Worm (Caenorhabditis elegans) whole organism, midembryonic: ENCODE results near the gene srh-98.

ENCODE experiments used
- T22C8.4 ChIP-seq: fragments of 200-800 bp; sonication (Bioruptor generic); IDR thresholded peaks from 2 replicates; pipeline ENCODE4 v1.3.6; 2022; ENCODE audit warnings: missing genetic modification characterization, missing compliant biosample characterization
- cog-1 ChIP-seq: sonication (generic microtip); optimal IDR thresholded peaks from 2 replicates; lab custom pipeline; 2016; ENCODE audit warnings: missing genetic modification characterization, missing compliant biosample characterization
- flt-1 ChIP-seq: fragments of 200-800 bp; sonication (Bioruptor generic); IDR thresholded peaks from 2 replicates; pipeline ENCODE4 v1.3.6; 2022; ENCODE audit warnings: missing genetic modification characterization, missing compliant biosample characterization
- klf-2 ChIP-seq: fragments of 200-800 bp; sonication (Bioruptor generic); conservative IDR thresholded peaks from 2 replicates; pipeline ENCODE4 v1.3.6; 2022; ENCODE audit warnings: missing genetic modification reagents, missing genetic modification characterization, missing compliant biosample characterization
- med-1 ChIP-seq: sonication (generic microtip); optimal IDR thresholded peaks from 2 replicates; lab custom pipeline; 2017; ENCODE audit warnings: missing genetic modification characterization, mild to moderate bottlenecking, missing compliant biosample characterization, antibody characterized with exemption, missing genetic modification reagents; ENCODE audit not compliant: insufficient read depth
- ref-1 ChIP-seq: fragments of 200-800 bp; sonication (Bioruptor generic); conservative IDR thresholded peaks from 2 replicates; pipeline ENCODE4 v1.3.6; 2022; ENCODE audit warnings: missing genetic modification reagents, missing genetic modification characterization, missing compliant biosample characterization
- tab-1 ChIP-seq: fragments of 200-800 bp; sonication (Bioruptor generic); IDR thresholded peaks from 2 replicates; pipeline ENCODE4 v1.3.6; 2022; ENCODE audit warnings: missing genetic modification characterization, missing compliant biosample characterization
- ztf-23 ChIP-seq: fragments of 200-800 bp; sonication (Bioruptor generic); IDR thresholded peaks from 2 replicates; pipeline ENCODE4 v1.3.6; 2022; ENCODE audit warnings: missing genetic modification reagents, missing genetic modification characterization, missing compliant biosample characterization
- ztf-29 ChIP-seq: fragments of 200-800 bp; sonication (Bioruptor generic); IDR thresholded peaks from 2 replicates; pipeline ENCODE4 v1.3.6; 2022; ENCODE audit warnings: missing genetic modification reagents, missing genetic modification characterization, missing compliant biosample characterization

srh-98 gene

DNA sequence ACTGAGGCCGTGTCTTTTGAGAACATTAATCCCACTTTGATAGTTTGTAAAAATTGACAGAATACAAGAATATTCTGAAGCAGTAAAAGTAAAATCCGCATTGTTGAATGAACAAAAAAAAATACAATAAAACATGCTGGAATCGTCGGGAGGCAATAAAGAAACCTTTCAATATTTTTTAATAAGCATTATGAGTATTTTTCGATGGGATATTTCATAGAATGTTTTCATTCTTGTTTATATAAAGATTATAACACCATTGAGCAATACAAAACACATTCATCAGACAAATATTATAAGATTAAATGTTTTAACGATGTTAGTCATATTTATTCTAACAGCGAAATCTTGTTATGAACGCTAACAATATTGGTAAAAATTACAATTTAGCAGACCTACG lies 18.1 kb upstream of the srh-98 start, which contains the start of gene gcy-20:
Gene gcy-20, minus strand, starts transcription at position 101 of the 400 bp plus-strand sequence.
- no peak for TF ChIP-seq T22C8.4 (GFP tag; lab: Robert Waterston, UW)

DNA sequence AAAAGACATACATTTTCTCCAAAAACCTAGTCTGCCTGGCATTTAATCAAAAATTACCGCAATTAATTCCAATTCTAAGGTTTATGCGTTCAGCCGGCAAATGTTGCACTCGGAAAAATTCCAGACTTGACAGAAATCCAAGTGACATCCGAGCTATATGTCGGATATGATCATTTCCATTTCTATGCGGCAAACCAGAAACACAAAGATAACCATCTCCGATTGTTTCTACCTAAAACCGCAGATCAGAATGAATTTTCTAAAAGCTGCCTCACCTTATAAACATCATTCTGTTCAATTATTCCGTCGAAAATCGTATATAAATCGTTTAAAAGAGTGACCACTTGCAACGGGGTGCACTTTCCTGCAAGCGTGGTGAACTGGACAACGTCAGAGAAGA lies 13.6 kb upstream of the srh-98 start:
- no peak for TF ChIP-seq flt-1 (GFP tag; lab: Robert Waterston, UW)

DNA sequence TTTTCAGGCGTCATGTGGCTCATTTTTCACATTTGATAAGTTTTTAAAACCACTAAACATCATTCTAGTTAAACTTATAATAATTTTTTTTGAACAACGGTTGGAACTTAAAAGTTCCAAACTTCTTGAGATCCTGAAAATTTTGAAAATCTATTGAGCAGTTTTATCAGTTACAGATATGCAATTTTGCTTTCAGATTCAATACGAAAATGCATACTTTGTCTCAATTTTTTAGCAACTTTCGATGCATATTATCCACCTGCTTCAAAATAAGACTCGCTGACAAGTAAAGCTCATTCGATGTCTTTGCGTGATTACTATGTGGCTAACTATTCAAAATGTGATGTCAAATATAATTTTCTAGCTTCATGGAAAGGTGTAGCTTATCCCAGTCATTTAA lies 11.0 kb upstream of the srh-98 start, which contains the start of gene srh-95:
Gene srh-95, plus strand, starts transcription at position 301 of the 400 bp plus-strand sequence.
- TF ChIP-seq ref-1 (GFP tag; lab: Robert Waterston, UW) (no peak), T22C8.4 (GFP tag; lab: Robert Waterston, UW) (no peak), ztf-29 (GFP tag; lab: Robert Waterston, UW) (no peak), cog-1 (no peak), med-1 (GFP tag; lab: Kevin White, UChicago) (no peak), klf-2 (GFP tag; lab: Robert Waterston, UW) (no peak), ztf-23 (GFP tag; lab: Robert Waterston, UW) (no peak), tab-1 (GFP tag; lab: Robert Waterston, UW) (no peak), flt-1 (GFP tag; lab: Robert Waterston, UW) (no peak)

DNA sequence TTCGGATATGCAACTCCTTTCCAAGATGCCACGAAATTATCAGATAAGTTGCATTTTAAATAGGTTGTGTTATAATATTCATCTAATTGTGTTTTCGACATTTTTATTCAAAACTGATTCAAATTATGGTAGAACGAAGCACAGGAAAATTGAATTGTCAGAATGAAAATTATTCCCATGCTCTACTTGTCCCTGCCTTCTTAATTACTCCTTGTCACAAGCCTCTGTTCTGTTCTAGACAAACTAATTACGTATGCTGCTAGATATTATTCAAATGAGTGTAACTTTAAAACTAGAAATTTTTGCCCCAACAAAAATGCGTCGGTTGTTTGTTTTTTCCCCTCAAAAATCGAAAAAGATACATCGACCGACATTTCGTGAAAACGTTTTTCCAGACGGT lies 8.5 kb upstream of the srh-98 start, which contains the start of gene srh-104:
Gene srh-104, minus strand, starts transcription at position 101 of the 400 bp plus-strand sequence.
- TF ChIP-seq klf-2 (GFP tag; lab: Robert Waterston, UW) (no peak), T22C8.4 (GFP tag; lab: Robert Waterston, UW) (no peak), ref-1 (GFP tag; lab: Robert Waterston, UW) (no peak), cog-1 (no peak), med-1 (GFP tag; lab: Kevin White, UChicago) (no peak), ztf-29 (GFP tag; lab: Robert Waterston, UW) (no peak), flt-1 (GFP tag; lab: Robert Waterston, UW) (no peak), tab-1 (GFP tag; lab: Robert Waterston, UW) (no peak), ztf-23 (GFP tag; lab: Robert Waterston, UW) (no peak)

DNA sequence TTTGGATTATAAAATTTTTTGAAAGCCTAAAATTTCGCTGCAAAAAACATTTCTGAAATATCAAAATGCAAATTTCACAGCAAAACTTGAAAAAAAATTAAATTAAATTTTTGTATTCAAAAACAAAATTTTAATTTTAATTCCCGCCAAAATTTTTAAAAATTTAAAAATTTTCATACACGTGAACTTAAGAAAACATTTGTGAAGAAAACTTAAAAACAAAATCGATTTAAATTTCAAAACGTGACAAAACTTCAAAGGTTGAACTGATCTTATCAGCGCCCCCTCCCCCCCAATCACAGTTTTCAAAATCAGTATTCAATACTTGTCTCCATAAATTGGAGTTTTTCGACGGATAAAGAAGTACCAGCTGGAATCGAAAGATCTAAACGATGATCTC lies 1.7 kb upstream of the srh-98 start, which contains the start of gene F21H7.5:
Gene F21H7.5, plus strand, starts transcription at position 301 of the 400 bp plus-strand sequence.
- TF ChIP-seq cog-1: no peak
- TF ChIP-seq ztf-29 (GFP tag; lab: Robert Waterston, UW): no peak
- no peak for TF ChIP-seq klf-2 (GFP tag; lab: Robert Waterston, UW)
- no peak for TF ChIP-seq med-1 (GFP tag; lab: Kevin White, UChicago)
- TF ChIP-seq flt-1 (GFP tag; lab: Robert Waterston, UW): no peak
- no peak for TF ChIP-seq tab-1 (GFP tag; lab: Robert Waterston, UW)
- TF ChIP-seq ztf-23 (GFP tag; lab: Robert Waterston, UW): no peak
- TF ChIP-seq T22C8.4 (GFP tag; lab: Robert Waterston, UW): no peak
- TF ChIP-seq ref-1 (GFP tag; lab: Robert Waterston, UW): no peak

DNA sequence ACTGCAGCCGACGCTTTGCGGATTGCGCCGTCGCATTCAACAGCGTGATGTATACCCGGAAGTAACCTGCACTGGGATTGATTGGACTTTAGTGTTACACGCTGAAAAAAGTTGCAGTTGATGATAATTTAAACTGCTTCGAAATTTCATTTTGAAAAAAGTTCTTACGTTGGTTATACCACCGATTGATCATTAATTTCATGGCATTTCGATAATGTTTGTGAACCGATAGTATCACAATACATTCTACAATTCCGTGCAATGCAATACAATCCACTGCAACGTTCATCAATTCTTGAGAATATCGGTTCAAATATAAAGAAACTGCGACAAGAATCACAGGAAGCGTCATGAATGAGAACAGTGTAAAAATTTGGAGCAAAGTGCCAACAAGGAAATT lies 412 bp downstream of the srh-98 start, which contains the start of gene F21H7.3:
Gene F21H7.3, minus strand, starts transcription at position 101 of the 400 bp plus-strand sequence.
- TF ChIP-seq tab-1 (GFP tag; lab: Robert Waterston, UW): no peak

DNA sequence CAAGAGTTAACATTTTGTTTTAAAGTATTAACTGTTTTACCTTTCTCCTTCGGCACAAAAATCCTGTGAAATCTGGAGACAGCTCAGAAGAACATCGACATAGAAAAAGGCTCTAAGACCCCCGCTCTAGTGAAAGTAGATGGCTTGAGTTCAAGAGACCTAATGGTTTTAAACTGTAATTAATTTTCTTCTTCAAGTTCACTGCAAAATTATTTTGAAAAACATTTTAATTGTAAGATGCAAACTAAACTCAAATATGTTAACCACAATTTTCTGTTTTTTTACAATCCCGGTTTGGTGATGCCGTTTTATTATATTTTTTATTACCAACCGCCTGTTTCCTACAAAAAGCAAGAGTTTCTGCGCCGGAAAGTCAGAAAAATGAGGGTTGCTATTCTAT lies 1.9 kb downstream of the srh-98 start, which contains the start of gene clec-233:
Gene clec-233, plus strand, starts transcription at position 301 of the 400 bp plus-strand sequence.
- TF ChIP-seq T22C8.4 (GFP tag; lab: Robert Waterston, UW): no peak
- TF ChIP-seq klf-2 (GFP tag; lab: Robert Waterston, UW): no peak

DNA sequence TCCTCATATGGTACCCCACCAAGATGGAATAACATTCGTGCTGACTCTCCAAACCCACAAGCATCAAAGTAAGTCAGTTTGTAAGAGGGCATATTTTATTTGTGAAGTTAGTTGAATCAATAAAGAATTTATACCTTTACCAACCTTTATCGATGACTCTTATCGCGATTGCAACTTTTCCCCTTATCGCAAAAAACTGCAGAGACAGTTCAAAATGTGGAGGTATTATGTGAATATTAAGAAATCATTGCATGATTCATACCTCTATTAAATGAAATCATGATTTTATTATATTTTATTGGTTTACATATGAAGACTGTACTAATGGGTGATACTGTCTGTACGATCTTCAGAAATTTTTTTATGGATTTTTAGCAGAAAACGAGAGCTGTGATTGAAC lies 3.4 kb downstream of the srh-98 start, which contains the start of gene gst-22:
Gene gst-22, minus strand, starts transcription at position 103 of the 400 bp plus-strand sequence.
- TF ChIP-seq ztf-23 (GFP tag; lab: Robert Waterston, UW) (no peak), cog-1 (no peak), klf-2 (GFP tag; lab: Robert Waterston, UW) (no peak), flt-1 (GFP tag; lab: Robert Waterston, UW) (no peak)

DNA sequence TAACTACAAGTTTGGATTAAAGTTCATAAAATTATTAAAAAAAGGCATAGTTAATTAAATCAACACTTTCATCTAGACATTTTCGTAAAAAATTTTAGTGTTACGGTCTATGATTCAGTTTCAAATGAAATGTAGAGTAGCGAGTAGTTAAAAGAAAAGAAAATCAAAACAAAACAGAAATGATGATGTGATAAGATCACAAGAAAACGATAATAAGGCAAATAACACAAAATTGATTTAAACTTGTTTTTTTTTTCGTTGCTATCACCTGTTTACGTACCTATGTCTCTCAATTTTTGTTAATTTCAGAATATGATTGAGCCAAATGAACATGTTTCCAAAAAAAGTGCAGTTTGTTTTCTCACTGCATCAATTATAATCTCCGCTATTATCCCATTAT lies 5.7 kb downstream of the srh-98 start, which contains the start of the genes F21H7.2 and F21H7.12:
Gene F21H7.2, minus strand, starts transcription at position 101 of the 400 bp plus-strand sequence.
Gene F21H7.12, plus strand, starts transcription at position 270 of the 400 bp plus-strand sequence.
- TF ChIP-seq ztf-23 (GFP tag; lab: Robert Waterston, UW) (no peak), ztf-29 (GFP tag; lab: Robert Waterston, UW) (no peak), flt-1 (GFP tag; lab: Robert Waterston, UW) (no peak), tab-1 (GFP tag; lab: Robert Waterston, UW) (no peak), cog-1 (no peak), ref-1 (GFP tag; lab: Robert Waterston, UW) (no peak)

DNA sequence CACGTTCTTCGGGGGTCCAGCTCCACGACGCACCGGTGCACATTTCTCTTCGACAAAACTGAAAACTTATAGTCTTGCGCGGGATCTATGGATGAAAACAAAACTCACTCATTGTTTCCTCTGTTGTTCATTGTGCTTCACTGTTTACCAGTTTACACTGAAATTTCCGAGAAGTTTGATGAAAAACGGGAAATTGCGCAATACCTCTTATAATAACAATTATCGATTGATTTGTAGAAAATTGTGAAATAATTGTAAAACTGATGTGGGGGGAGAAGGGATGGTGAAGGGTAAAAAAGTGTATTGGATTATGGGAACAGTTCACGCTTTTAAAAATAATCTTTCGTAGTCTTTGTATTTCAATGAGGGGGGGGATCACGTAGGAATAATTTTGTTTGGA lies 6.1 kb downstream of the srh-98 start:
- TF ChIP-seq T22C8.4 (GFP tag; lab: Robert Waterston, UW) (no peak), med-1 (GFP tag; lab: Kevin White, UChicago) (no peak), ztf-29 (GFP tag; lab: Robert Waterston, UW) (no peak), flt-1 (GFP tag; lab: Robert Waterston, UW) (no peak), tab-1 (GFP tag; lab: Robert Waterston, UW) (no peak), ztf-23 (GFP tag; lab: Robert Waterston, UW) (no peak), cog-1 (no peak), klf-2 (GFP tag; lab: Robert Waterston, UW) (no peak), ref-1 (GFP tag; lab: Robert Waterston, UW) (no peak)
